Fruit fly (Drosophila melanogaster): ENCODE results near the gene Pos.

Gene Pos

DNA sequence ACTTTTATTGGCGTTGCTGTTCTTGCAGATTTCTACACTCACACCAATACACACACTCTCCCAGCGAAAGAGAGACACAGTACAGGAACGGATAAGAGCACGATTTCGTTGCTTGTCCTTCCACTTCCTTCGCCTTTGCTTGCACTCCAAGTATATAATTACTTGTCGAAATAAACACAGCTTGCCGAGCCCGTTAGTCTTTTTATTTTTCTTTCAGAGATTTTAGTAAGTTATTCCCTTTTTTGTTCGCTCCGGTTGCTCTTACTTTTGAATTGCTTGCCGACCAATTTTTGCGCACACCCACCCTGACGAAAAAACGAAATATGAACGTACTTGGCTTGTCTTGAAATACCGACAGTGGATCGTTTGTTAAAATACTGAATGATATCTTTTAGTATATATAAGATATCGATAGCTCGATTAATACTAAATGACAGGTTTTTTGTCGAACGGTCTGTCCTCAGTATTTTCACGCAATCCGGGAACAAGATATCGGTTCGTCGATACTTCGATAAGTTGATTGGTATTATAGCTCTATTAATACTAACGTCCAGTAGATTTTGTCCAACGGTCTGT, 30.1 kb downstream of the Pos start, which contains the start of gene Map205 (continued):
- TF ChIP-seq Dref (GFP tag; IDR thresholded peaks at IDR 0.05) (no peak), ewg (GFP tag; optimal IDR thresholded peaks at IDR 0.05) (peak; percentile 56), Chrac-16 (GFP tag; optimal IDR thresholded peaks at IDR 0.05) (no peak), CG2202 (tag; optimal IDR thresholded peaks at IDR 0.05) (peak; percentile 11), eyg (GFP tag; optimal IDR thresholded peaks at IDR 0.05) (no peak), CG9932 (GFP tag; IDR thresholded peaks at IDR 0.05) (no peak), fd64A (GFP tag; optimal IDR thresholded peaks at IDR 0.05) (no peak), bowl (GFP tag; IDR thresholded peaks at IDR 0.05) (no peak), luna (GFP tag; optimal IDR thresholded peaks at IDR 0.05) (no peak), MBD-R2 (GFP tag; IDR thresholded peaks at IDR 0.05) (no peak), sr (GFP tag; IDR thresholded peaks at IDR 0.05) (no peak), CG2875 (GFP tag; optimal IDR thresholded peaks at IDR 0.05) (no peak), Dad (GFP tag; optimal IDR thresholded peaks at IDR 0.05) (no peak), Abd-B (GFP tag; optimal IDR thresholded peaks at IDR 0.05) (no peak), corto (GFP tag; optimal IDR thresholded peaks at IDR 0.05) (peak; percentile 16), kay (GFP tag; optimal IDR thresholded peaks at IDR 0.05) (no peak), H2.0 (GFP tag; IDR thresholded peaks at IDR 0.05) (no peak), CG3726 (GFP tag; IDR thresholded peaks at IDR 0.05) (no peak), Deaf1 (tag; optimal IDR thresholded peaks at IDR 0.05) (peak; percentile 54), CG13624 (GFP tag; optimal IDR thresholded peaks at IDR 0.05) (peak; percentile 10), CG3281 (GFP tag; optimal IDR thresholded peaks at IDR 0.05) (no peak), aop (GFP tag; IDR thresholded peaks at IDR 0.05) (no peak), otp (GFP tag; IDR thresholded peaks at IDR 0.05) (no peak), CG11696 (GFP tag; IDR thresholded peaks at IDR 0.05) (no peak), Mes4 (GFP tag; optimal IDR thresholded peaks at IDR 0.05) (no peak), CG17361 (GFP tag; IDR thresholded peaks at IDR 0.05) (no peak), gsb (GFP tag; IDR thresholded peaks at IDR 0.05) (no peak), tin (GFP tag; optimal IDR thresholded peaks at IDR 0.05) (no peak), az2 (GFP tag; optimal IDR thresholded peaks at IDR 0.05) (no peak), CG9817 (tag; optimal IDR thresholded peaks at IDR 0.05) (no peak), Asciz (GFP tag; optimal IDR thresholded peaks at IDR 0.05) (no peak), zfh2 (GFP tag; optimal IDR thresholded peaks at IDR 0.05) (no peak), nerfin-1 (tag; optimal IDR thresholded peaks at IDR 0.05) (peak; percentile 53), CG2678 (tag; optimal IDR thresholded peaks at IDR 0.05) (peak; percentile 11), tup (GFP tag; optimal IDR thresholded peaks at IDR 0.05) (no peak), insv (GFP tag; optimal IDR thresholded peaks at IDR 0.05) (peak in 1 of 2 experiments; percentile 4), zfh1 (GFP tag; IDR thresholded peaks at IDR 0.05) (no peak), cad (GFP tag; optimal IDR thresholded peaks at IDR 0.05) (no peak), CG11085 (GFP tag; IDR thresholded peaks at IDR 0.05) (no peak), Xrp1 (GFP tag; IDR thresholded peaks at IDR 0.05) (no peak), kni (GFP tag; optimal IDR thresholded peaks at IDR 0.05) (peak; percentile 7), CG14667 (GFP tag; IDR thresholded peaks at IDR 0.05) (no peak), CG1792 (GFP tag; optimal IDR thresholded peaks at IDR 0.05) (no peak), Gug (GFP tag; IDR thresholded peaks at IDR 0.05) (no peak), Rx (GFP tag; IDR thresholded peaks at IDR 0.05) (no peak), CG7928 (GFP tag; optimal IDR thresholded peaks at IDR 0.05) (no peak), Dbx (GFP tag; IDR thresholded peaks at IDR 0.05) (no peak), CG6654 (GFP tag; optimal IDR thresholded peaks at IDR 0.05) (no peak), Hand (GFP tag; optimal IDR thresholded peaks at IDR 0.05) (peak; percentile 37), Bdp1 (GFP tag; optimal IDR thresholded peaks at IDR 0.05) (no peak), org-1 (GFP tag; optimal IDR thresholded peaks at IDR 0.05) (no peak), dati (GFP tag; IDR thresholded peaks at IDR 0.05) (no peak), GATAe (GFP tag; conservative IDR thresholded peaks at IDR 0.05) (no peak)
